Worm (Caenorhabditis elegans) whole organism, L1 larva: Measurements from ENCODE around the gene F56H9.8.

Experiments
- aly-2 ChIP-seq: fragments of 150-350 bp; optimal IDR thresholded peaks from 2 replicates; lab custom pipeline; 2014; ENCODE audit warnings: missing biosample characterization, missing genetic modification characterization
- blmp-1 ChIP-seq: fragments of 150-350 bp; optimal IDR thresholded peaks from 2 replicates; lab custom pipeline; 2014; ENCODE audit warnings: missing biosample characterization, missing genetic modification characterization
- elt-2 ChIP-seq: sonication (generic microtip); optimal IDR thresholded peaks from 2 replicates; lab custom pipeline; 2016; ENCODE audit warnings: missing genetic modification characterization, mild to moderate bottlenecking, inconsistent platforms, missing compliant biosample characterization, missing genetic modification reagents
- ets-5 ChIP-seq: fragments of 200-800 bp; sonication (Bioruptor generic); IDR thresholded peaks from 2 replicates; pipeline ENCODE4 v1.3.6; 2022; ENCODE audit warnings: missing genetic modification characterization, missing compliant biosample characterization
- lin-14 ChIP-seq: fragments of 200-800 bp; sonication (Bioruptor generic); optimal IDR thresholded peaks from 2 replicates; lab custom pipeline; 2018; ENCODE audit warnings: mild to moderate bottlenecking, missing genetic modification characterization, moderate library complexity, missing compliant biosample characterization
- nhr-237 ChIP-seq: fragments of 150-350 bp; optimal IDR thresholded peaks from 2 replicates; lab custom pipeline; 2014; ENCODE audit warnings: missing biosample characterization, missing genetic modification characterization
- snpc-4 ChIP-seq: fragments of 150-350 bp; optimal IDR thresholded peaks from 2 replicates; lab custom pipeline; 2014; ENCODE audit warnings: missing biosample characterization, missing genetic modification characterization
- sptf-1 ChIP-seq: fragments of 150-350 bp; optimal IDR thresholded peaks from 2 replicates; lab custom pipeline; 2014; ENCODE audit warnings: missing biosample characterization, missing genetic modification characterization
- tbx-2 ChIP-seq: sonication (generic microtip); optimal IDR thresholded peaks from 2 replicates; lab custom pipeline; 2016; ENCODE audit warnings: missing genetic modification characterization, missing compliant biosample characterization
- unc-62 ChIP-seq: fragments of 150-350 bp; optimal IDR thresholded peaks from 2 replicates; lab custom pipeline; 2014; ENCODE audit warnings: missing biosample characterization, missing genetic modification reagents, missing genetic modification characterization
- zag-1 ChIP-seq: fragments of 150-350 bp; optimal IDR thresholded peaks from 2 replicates; lab custom pipeline; 2014; ENCODE audit warnings: missing biosample characterization, missing genetic modification characterization

- TF ChIP-seq blmp-1 (tag; lab: Kevin White, UChicago) (no peak), sptf-1 (no peak), snpc-4 (tag; lab: Kevin White, UChicago) (no peak), unc-62 (GFP tag; lab: Kevin White, UChicago) (no peak), nhr-237 (tag; lab: Kevin White, UChicago) (no peak), ets-5 (no peak), elt-2 (tag; lab: Kevin White, UChicago) (peak; percentile 85), zag-1 (tag; lab: Kevin White, UChicago) (no peak), aly-2 (tag; lab: Kevin White, UChicago) (no peak), lin-14 (no peak), tbx-2 (tag; lab: Kevin White, UChicago) (no peak)
Measured at ce11 chrV:12634050-12634449, 10.6 kb upstream of the F56H9.8 start.
